Worm (Caenorhabditis elegans): ENCODE data around the gene M01E10.3.

Gene M01E10.3

ce11 chrIII:2098185-2098584 lies 44.2 kb upstream of the M01E10.3 start:
- TF ChIP-seq unc-120 (tag; optimal IDR thresholded peaks at IDR 0.05; ENCODE audit: poor library complexity, severe bottlenecking) (no peak), nhr-12 (tag; optimal IDR thresholded peaks at IDR 0.05) (no peak), tbx-8 (GFP tag; optimal IDR thresholded peaks at IDR 0.05) (no peak), ceh-83 (GFP tag; optimal IDR thresholded peaks at IDR 0.05) (no peak), elt-3 (tag; optimal IDR thresholded peaks at IDR 0.05) (no peak), mls-2 (tag; optimal IDR thresholded peaks at IDR 0.05) (no peak), ztf-11 (tag; optimal IDR thresholded peaks at IDR 0.05) (no peak)

ce11 chrIII:2092409-2092808 lies 38.4 kb upstream of the M01E10.3 start, which contains the start of gene Y48G9A.9:
TSS of gene Y48G9A.9 (plus strand) at chrIII:2092709.
- no peak for TF ChIP-seq nhr-12 (tag; optimal IDR thresholded peaks at IDR 0.05)

- no peak for TF ChIP-seq ceh-43 (GFP tag; optimal IDR thresholded peaks at IDR 0.05)
- no peak for TF ChIP-seq nhr-76 (tag; optimal IDR thresholded peaks at IDR 0.05)
- TF ChIP-seq ham-2 (GFP tag; optimal IDR thresholded peaks at IDR 0.05): no peak
- TF ChIP-seq pha-4 (tag; optimal IDR thresholded peaks at IDR 0.05): no peak
- TF ChIP-seq ceh-83 (GFP tag; optimal IDR thresholded peaks at IDR 0.05): no peak
- TF ChIP-seq cnd-1 (tag; optimal IDR thresholded peaks at IDR 0.05): no peak
These were observed 37.4 kb upstream of the M01E10.3 start for ce11 chrIII:2091367-2091766.

ce11 chrIII:2090695-2091094 lies 36.7 kb upstream of the M01E10.3 start:
- TF ChIP-seq ceh-83 (GFP tag; optimal IDR thresholded peaks at IDR 0.05): no peak
- TF ChIP-seq blmp-1 (tag; optimal IDR thresholded peaks at IDR 0.05): no peak
- no peak for TF ChIP-seq drap-1 (GFP tag; optimal IDR thresholded peaks at IDR 0.05)
- no peak for TF ChIP-seq lin-32 (GFP tag; optimal IDR thresholded peaks at IDR 0.05)
- TF ChIP-seq M03D4.4 (tag; optimal IDR thresholded peaks at IDR 0.05): no peak
- TF ChIP-seq ceh-39 (tag; optimal IDR thresholded peaks at IDR 0.05): no peak
- no peak for TF ChIP-seq sptf-1 (tag; optimal IDR thresholded peaks at IDR 0.05)
- TF ChIP-seq lsy-2 (tag; optimal IDR thresholded peaks at IDR 0.05): no peak
- TF ChIP-seq nhr-237 (tag; optimal IDR thresholded peaks at IDR 0.05): no peak
- TF ChIP-seq mls-2 (tag; optimal IDR thresholded peaks at IDR 0.05): no peak
- TF ChIP-seq mep-1 (tag; optimal IDR thresholded peaks at IDR 0.05): no peak
- no peak for TF ChIP-seq sem-2 (GFP tag; optimal IDR thresholded peaks at IDR 0.05)
- no peak for TF ChIP-seq nhr-12 (tag; optimal IDR thresholded peaks at IDR 0.05)
- no peak for TF ChIP-seq cnd-1 (tag; optimal IDR thresholded peaks at IDR 0.05)
- no peak for TF ChIP-seq nhr-2 (tag; optimal IDR thresholded peaks at IDR 0.05)
- no peak for TF ChIP-seq nhr-76 (tag; optimal IDR thresholded peaks at IDR 0.05)
- no peak for TF ChIP-seq pha-4 (tag; optimal IDR thresholded peaks at IDR 0.05)
- no peak for TF ChIP-seq ces-1 (GFP tag; optimal IDR thresholded peaks at IDR 0.05)
- TF ChIP-seq unc-62 (GFP tag; optimal IDR thresholded peaks at IDR 0.05): no peak
- no peak for TF ChIP-seq mab-5 (tag; optimal IDR thresholded peaks at IDR 0.05)

- TF ChIP-seq flh-1 (GFP tag; optimal IDR thresholded peaks at IDR 0.05) (no peak), snpc-4 (tag; optimal IDR thresholded peaks at IDR 0.05) (no peak), lin-32 (GFP tag; optimal IDR thresholded peaks at IDR 0.05) (no peak), M03D4.4 (tag; optimal IDR thresholded peaks at IDR 0.05) (no peak), ceh-83 (GFP tag; optimal IDR thresholded peaks at IDR 0.05) (no peak), sem-2 (GFP tag; optimal IDR thresholded peaks at IDR 0.05) (no peak), hlh-1 (tag; optimal IDR thresholded peaks at IDR 0.05) (no peak)
These were observed 35.5 kb upstream of the M01E10.3 start for ce11 chrIII:2089453-2089852.

ce11 chrIII:2084829-2085228 lies 30.8 kb upstream of the M01E10.3 start:
- TF ChIP-seq ces-1 (GFP tag; optimal IDR thresholded peaks at IDR 0.05) (no peak), ceh-39 (tag; optimal IDR thresholded peaks at IDR 0.05) (no peak), nhr-28 (tag; optimal IDR thresholded peaks at IDR 0.05) (no peak), mls-2 (tag; optimal IDR thresholded peaks at IDR 0.05) (no peak), sptf-1 (tag; optimal IDR thresholded peaks at IDR 0.05) (no peak), lsy-2 (tag; optimal IDR thresholded peaks at IDR 0.05) (no peak), blmp-1 (tag; optimal IDR thresholded peaks at IDR 0.05) (no peak), sem-2 (GFP tag; optimal IDR thresholded peaks at IDR 0.05) (no peak), lin-32 (GFP tag; optimal IDR thresholded peaks at IDR 0.05) (no peak), mab-5 (tag; optimal IDR thresholded peaks at IDR 0.05) (no peak), lin-13 (tag; optimal IDR thresholded peaks at IDR 0.05) (no peak)

Measured in whole organism, mixed stage, embryonic.